Worm (Caenorhabditis elegans): ENCODE results near the gene sra-34.

sra-34 gene

ce11 chrII:4565205-4565604 lies 21.7 kb upstream of the sra-34 start:
- TF ChIP-seq ceh-36 (tag; optimal IDR thresholded peaks at IDR 0.05), result no peak
- TF ChIP-seq ceh-13 (GFP tag; optimal IDR thresholded peaks at IDR 0.05), result no peak
- TF ChIP-seq tbx-37 (GFP tag; conservative IDR thresholded peaks at IDR 0.05), result no peak

- TF ChIP-seq hmbx-1 (tag; optimal IDR thresholded peaks at IDR 0.05), result no peak
- no peak for TF ChIP-seq ets-7 (tag; optimal IDR thresholded peaks at IDR 0.05)
- no peak for TF ChIP-seq ceh-13 (GFP tag; optimal IDR thresholded peaks at IDR 0.05)
- TF ChIP-seq flt-1 (GFP tag; IDR thresholded peaks at IDR 0.05), result no peak
- no peak for TF ChIP-seq aly-1 (tag; optimal IDR thresholded peaks at IDR 0.05)
- TF ChIP-seq scrt-1 (GFP tag; IDR thresholded peaks at IDR 0.05), result no peak
- TF ChIP-seq tbx-11 (GFP tag; IDR thresholded peaks at IDR 0.05), result no peak
- TF ChIP-seq F13C5.2 (tag; optimal IDR thresholded peaks at IDR 0.05), result no peak
- no peak for TF ChIP-seq pes-1 (GFP tag; IDR thresholded peaks at IDR 0.05)
- TF ChIP-seq hnd-1 (tag; optimal IDR thresholded peaks at IDR 0.05), result no peak
- no peak for TF ChIP-seq ama-1 (optimal IDR thresholded peaks at IDR 0.05)
- no peak for TF ChIP-seq ceh-36 (tag; optimal IDR thresholded peaks at IDR 0.05)
- TF ChIP-seq tra-4 (tag; optimal IDR thresholded peaks at IDR 0.05), result no peak
- TF ChIP-seq tbx-37 (GFP tag; conservative IDR thresholded peaks at IDR 0.05), result no peak
These were observed 19.1 kb upstream of the sra-34 start, which contains the start of gene dao-2 for ce11 chrII:4562503-4563000. dao-2 (plus strand) TSS chrII:4562950.

ce11 chrII:4560068-4560467 lies 16.6 kb upstream of the sra-34 start, which contains the start of gene M03A1.8:
M03A1.8 (plus strand) TSS chrII:4560336.
- TF ChIP-seq hnd-1 (tag; optimal IDR thresholded peaks at IDR 0.05) (no peak), hmg-4 (GFP tag; optimal IDR thresholded peaks at IDR 0.05) (no peak), hmbx-1 (tag; optimal IDR thresholded peaks at IDR 0.05) (no peak), flt-1 (GFP tag; IDR thresholded peaks at IDR 0.05) (no peak), ceh-36 (tag; optimal IDR thresholded peaks at IDR 0.05) (no peak), tbx-37 (GFP tag; conservative IDR thresholded peaks at IDR 0.05) (no peak), sea-1 (GFP tag; conservative IDR thresholded peaks at IDR 0.05) (no peak), pes-1 (GFP tag; IDR thresholded peaks at IDR 0.05) (no peak), scrt-1 (GFP tag; IDR thresholded peaks at IDR 0.05) (no peak), ceh-13 (GFP tag; optimal IDR thresholded peaks at IDR 0.05) (no peak)

DNA sequence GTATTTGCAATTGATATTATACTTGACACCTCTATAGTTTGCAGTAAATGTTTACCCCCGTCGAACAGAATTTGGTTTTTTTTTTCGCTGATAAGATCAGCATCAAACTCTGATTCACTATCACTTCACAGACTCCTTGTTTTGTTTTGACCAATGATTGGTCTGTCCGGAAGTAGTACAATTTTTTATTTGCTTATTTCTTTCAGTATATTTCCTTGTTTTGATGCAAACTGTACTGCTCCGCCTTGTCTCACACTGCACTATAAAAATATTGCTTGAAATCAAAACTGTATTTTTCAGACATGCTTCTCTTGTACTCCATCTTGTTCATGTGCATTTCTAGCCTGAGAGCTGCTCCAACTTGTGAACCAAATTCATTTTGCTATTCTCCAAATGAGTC lies 14.0 kb upstream of the sra-34 start, which contains the start of gene M03A1.3:
M03A1.3 (plus strand) TSS at position 301 of the 400 bp plus-strand sequence.
- TF ChIP-seq pes-1 (GFP tag; IDR thresholded peaks at IDR 0.05), result no peak
- no peak for TF ChIP-seq F13C5.2 (tag; optimal IDR thresholded peaks at IDR 0.05)
- no peak for TF ChIP-seq hnd-1 (tag; optimal IDR thresholded peaks at IDR 0.05)
- TF ChIP-seq ets-7 (tag; optimal IDR thresholded peaks at IDR 0.05), result no peak
- TF ChIP-seq ceh-36 (tag; optimal IDR thresholded peaks at IDR 0.05), result no peak
- no peak for TF ChIP-seq aly-1 (tag; optimal IDR thresholded peaks at IDR 0.05)
- TF ChIP-seq hmbx-1 (tag; optimal IDR thresholded peaks at IDR 0.05), result no peak

- TF ChIP-seq ets-7 (tag; optimal IDR thresholded peaks at IDR 0.05) (no peak), flt-1 (GFP tag; IDR thresholded peaks at IDR 0.05) (no peak), tra-4 (tag; optimal IDR thresholded peaks at IDR 0.05) (no peak), pes-1 (GFP tag; IDR thresholded peaks at IDR 0.05) (no peak), hmbx-1 (tag; optimal IDR thresholded peaks at IDR 0.05) (no peak), aly-1 (tag; optimal IDR thresholded peaks at IDR 0.05) (no peak), ceh-13 (GFP tag; optimal IDR thresholded peaks at IDR 0.05) (no peak), ceh-36 (tag; optimal IDR thresholded peaks at IDR 0.05) (no peak), tbx-11 (GFP tag; IDR thresholded peaks at IDR 0.05) (no peak)
These were observed 8.6 kb upstream of the sra-34 start for ce11 chrII:4552088-4552487.

- no peak for TF ChIP-seq flt-1 (GFP tag; IDR thresholded peaks at IDR 0.05)
- no peak for TF ChIP-seq ets-7 (tag; optimal IDR thresholded peaks at IDR 0.05)
- TF ChIP-seq hnd-1 (tag; optimal IDR thresholded peaks at IDR 0.05), result no peak
- no peak for TF ChIP-seq ceh-36 (tag; optimal IDR thresholded peaks at IDR 0.05)
- TF ChIP-seq F13C5.2 (tag; optimal IDR thresholded peaks at IDR 0.05), result no peak
- no peak for TF ChIP-seq tbx-11 (GFP tag; IDR thresholded peaks at IDR 0.05)
- TF ChIP-seq scrt-1 (GFP tag; IDR thresholded peaks at IDR 0.05), result no peak
- no peak for TF ChIP-seq aly-1 (tag; optimal IDR thresholded peaks at IDR 0.05)
- no peak for TF ChIP-seq ama-1 (optimal IDR thresholded peaks at IDR 0.05)
- no peak for TF ChIP-seq ceh-13 (GFP tag; optimal IDR thresholded peaks at IDR 0.05)
- no peak for TF ChIP-seq tra-4 (tag; optimal IDR thresholded peaks at IDR 0.05)
- no peak for TF ChIP-seq B0310.2 (tag; optimal IDR thresholded peaks at IDR 0.05)
- no peak for TF ChIP-seq pes-1 (GFP tag; IDR thresholded peaks at IDR 0.05)
- no peak for TF ChIP-seq hmg-4 (GFP tag; optimal IDR thresholded peaks at IDR 0.05)
- TF ChIP-seq sea-1 (GFP tag; conservative IDR thresholded peaks at IDR 0.05), result no peak
These were observed 7.3 kb upstream of the sra-34 start, which contains the start of gene K07E1.1 for ce11 chrII:4550783-4551182. K07E1.1 (plus strand) TSS chrII:4551083.

ce11 chrII:4549983-4550572 lies 6.6 kb upstream of the sra-34 start:
- TF ChIP-seq sea-1 (GFP tag; conservative IDR thresholded peaks at IDR 0.05) (no peak), tbx-37 (GFP tag; conservative IDR thresholded peaks at IDR 0.05) (no peak), ets-7 (tag; optimal IDR thresholded peaks at IDR 0.05) (no peak), tbx-11 (GFP tag; IDR thresholded peaks at IDR 0.05) (no peak), hnd-1 (tag; optimal IDR thresholded peaks at IDR 0.05) (no peak), flt-1 (GFP tag; IDR thresholded peaks at IDR 0.05) (no peak), pes-1 (GFP tag; IDR thresholded peaks at IDR 0.05) (no peak), scrt-1 (GFP tag; IDR thresholded peaks at IDR 0.05) (no peak), tra-4 (tag; optimal IDR thresholded peaks at IDR 0.05) (no peak), B0310.2 (tag; optimal IDR thresholded peaks at IDR 0.05) (no peak), ceh-36 (tag; optimal IDR thresholded peaks at IDR 0.05) (no peak), hmbx-1 (tag; optimal IDR thresholded peaks at IDR 0.05) (no peak), aly-1 (tag; optimal IDR thresholded peaks at IDR 0.05) (no peak), F13C5.2 (tag; optimal IDR thresholded peaks at IDR 0.05) (no peak), hmg-4 (GFP tag; optimal IDR thresholded peaks at IDR 0.05) (no peak), ceh-13 (GFP tag; optimal IDR thresholded peaks at IDR 0.05) (no peak), ama-1 (optimal IDR thresholded peaks at IDR 0.05) (no peak)
